Worm (Caenorhabditis elegans): Measurements from ENCODE around the gene gpch-1.

The gpch-1 gene

DNA sequence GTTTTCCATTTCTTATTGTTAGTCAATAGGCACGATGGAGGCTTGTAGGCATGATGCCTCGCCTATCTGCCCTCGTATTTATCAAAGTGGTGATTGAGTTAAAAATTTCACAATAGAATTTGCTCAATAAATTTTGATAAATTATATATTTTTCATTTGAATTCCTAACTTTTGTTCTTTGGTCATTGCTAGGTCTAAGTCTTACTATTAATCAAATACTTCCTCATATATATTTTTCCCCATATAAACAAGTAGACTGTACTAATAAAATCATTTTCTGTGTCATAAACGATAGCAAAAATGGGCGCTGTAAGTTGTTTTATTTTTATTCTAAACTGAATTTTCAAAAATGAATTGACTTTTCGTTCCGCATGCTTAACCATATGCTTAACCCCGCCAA lies 23.9 kb upstream of the gpch-1 start, which contains the start of gene pals-28:
Gene pals-28, plus strand, starts transcription at position 301 of the 400 bp plus-strand sequence.
- TF ChIP-seq lsy-2 (tag; optimal IDR thresholded peaks at IDR 0.05) (no peak), snpc-4 (tag; optimal IDR thresholded peaks at IDR 0.05) (no peak), unc-39 (tag; optimal IDR thresholded peaks at IDR 0.05) (no peak), mab-5 (tag; optimal IDR thresholded peaks at IDR 0.05) (no peak), cnd-1 (tag; optimal IDR thresholded peaks at IDR 0.05) (no peak), nhr-2 (tag; optimal IDR thresholded peaks at IDR 0.05) (no peak), ztf-11 (tag; optimal IDR thresholded peaks at IDR 0.05) (no peak), sptf-1 (tag; optimal IDR thresholded peaks at IDR 0.05) (no peak), ham-2 (GFP tag; optimal IDR thresholded peaks at IDR 0.05) (no peak), blmp-1 (tag; optimal IDR thresholded peaks at IDR 0.05) (no peak), nhr-28 (tag; optimal IDR thresholded peaks at IDR 0.05) (no peak)

DNA sequence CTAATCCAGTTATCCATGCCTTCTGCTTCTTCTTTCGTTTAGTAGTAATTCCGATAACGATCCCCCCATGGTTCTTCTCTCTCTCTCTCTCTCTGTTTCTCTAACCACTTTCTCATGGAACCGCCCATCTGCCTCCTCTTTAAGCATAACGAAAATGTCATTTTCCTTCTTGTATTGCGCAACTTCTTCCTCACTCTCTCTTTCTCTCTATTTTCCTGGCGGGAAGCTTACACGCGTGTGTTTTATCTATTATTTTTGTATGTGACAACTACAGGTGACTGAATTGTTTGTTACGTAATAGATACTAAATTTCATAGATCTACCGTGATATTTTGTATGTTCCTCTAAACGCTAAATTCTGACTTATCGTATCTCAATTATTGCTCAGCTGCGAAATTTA lies 17.9 kb upstream of the gpch-1 start:
- TF ChIP-seq elt-3 (tag; optimal IDR thresholded peaks at IDR 0.05) (no peak), zip-8 (tag; optimal IDR thresholded peaks at IDR 0.05) (peak; percentile 95)

DNA sequence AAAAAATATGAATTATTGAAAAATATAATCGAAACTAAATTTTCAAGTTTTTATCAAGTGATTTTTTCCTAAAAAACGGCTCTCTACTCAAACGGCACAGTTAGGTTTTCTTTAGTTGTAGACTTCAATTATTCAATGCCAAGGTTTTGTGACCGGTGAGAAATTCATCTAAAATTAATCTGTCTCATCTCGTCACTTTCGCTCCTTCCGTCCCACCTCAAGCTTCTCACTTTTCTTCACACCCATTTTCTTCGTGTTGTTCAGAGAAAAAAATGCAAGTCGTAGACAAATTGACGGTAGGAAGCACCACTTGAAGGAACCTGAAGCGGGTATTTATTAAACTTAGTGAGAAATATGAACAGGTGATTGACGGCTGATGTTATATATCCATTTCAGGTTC lies 17.0 kb upstream of the gpch-1 start:
- TF ChIP-seq lsy-2 (tag; optimal IDR thresholded peaks at IDR 0.05) (no peak), cnd-1 (tag; optimal IDR thresholded peaks at IDR 0.05) (no peak), drap-1 (GFP tag; optimal IDR thresholded peaks at IDR 0.05) (no peak), nhr-12 (tag; optimal IDR thresholded peaks at IDR 0.05) (no peak), unc-62 (GFP tag; optimal IDR thresholded peaks at IDR 0.05) (no peak), pha-4 (tag; optimal IDR thresholded peaks at IDR 0.05) (no peak), zip-8 (tag; optimal IDR thresholded peaks at IDR 0.05) (no peak), nhr-237 (tag; optimal IDR thresholded peaks at IDR 0.05) (no peak), tbx-8 (GFP tag; optimal IDR thresholded peaks at IDR 0.05) (no peak), flh-1 (GFP tag; optimal IDR thresholded peaks at IDR 0.05) (no peak), elt-1 (tag; optimal IDR thresholded peaks at IDR 0.05; ENCODE audit: borderline replicate concordance, insufficient read depth) (no peak), M03D4.4 (tag; optimal IDR thresholded peaks at IDR 0.05) (no peak), sem-2 (GFP tag; optimal IDR thresholded peaks at IDR 0.05) (no peak), unc-39 (tag; optimal IDR thresholded peaks at IDR 0.05) (no peak), hlh-1 (tag; optimal IDR thresholded peaks at IDR 0.05) (no peak), mab-5 (tag; optimal IDR thresholded peaks at IDR 0.05) (no peak), lin-13 (tag; optimal IDR thresholded peaks at IDR 0.05) (no peak), sptf-1 (tag; optimal IDR thresholded peaks at IDR 0.05) (no peak), ztf-11 (tag; optimal IDR thresholded peaks at IDR 0.05) (no peak), nhr-76 (tag; optimal IDR thresholded peaks at IDR 0.05) (no peak)

DNA sequence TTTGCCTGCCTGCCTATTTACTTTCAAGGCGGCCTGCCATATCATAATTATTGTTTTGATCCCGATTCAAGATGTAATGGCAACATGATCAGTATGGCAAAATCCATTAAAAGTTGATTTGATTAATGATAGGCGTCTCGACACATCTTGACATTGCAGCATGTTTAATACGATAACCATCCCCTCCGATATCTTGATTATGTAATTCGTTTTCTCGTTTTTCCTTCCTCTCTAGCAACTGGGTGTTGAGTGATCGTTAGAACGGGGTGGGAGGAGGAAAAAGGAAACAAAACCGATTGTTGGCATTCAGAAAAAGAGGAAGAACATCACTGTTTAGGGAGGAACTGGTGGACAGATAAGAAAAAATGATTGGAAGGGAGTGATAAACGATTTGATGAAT lies 16.4 kb upstream of the gpch-1 start:
- TF ChIP-seq elt-1 (tag; optimal IDR thresholded peaks at IDR 0.05; ENCODE audit: borderline replicate concordance, insufficient read depth): peak; percentile 63
- no peak for TF ChIP-seq bed-3 (GFP tag; optimal IDR thresholded peaks at IDR 0.05)

- TF ChIP-seq ham-2 (GFP tag; optimal IDR thresholded peaks at IDR 0.05) (no peak), mab-5 (tag; optimal IDR thresholded peaks at IDR 0.05) (no peak), lin-32 (GFP tag; optimal IDR thresholded peaks at IDR 0.05) (no peak), cnd-1 (tag; optimal IDR thresholded peaks at IDR 0.05) (no peak), lsy-2 (tag; optimal IDR thresholded peaks at IDR 0.05) (no peak), mls-2 (tag; optimal IDR thresholded peaks at IDR 0.05) (no peak), bed-3 (GFP tag; optimal IDR thresholded peaks at IDR 0.05) (no peak), drap-1 (GFP tag; optimal IDR thresholded peaks at IDR 0.05) (no peak), nhr-76 (tag; optimal IDR thresholded peaks at IDR 0.05) (no peak), nhr-237 (tag; optimal IDR thresholded peaks at IDR 0.05) (no peak), pha-4 (tag; optimal IDR thresholded peaks at IDR 0.05) (no peak), elt-1 (tag; optimal IDR thresholded peaks at IDR 0.05; ENCODE audit: borderline replicate concordance, insufficient read depth) (no peak)
Observed at ce11 chrIII:4394496-4394895, 13.9 kb upstream of the gpch-1 start, which contains the start of gene R07E5.4. Gene R07E5.4 (plus strand): TSS chrIII:4394796.

ce11 chrIII:4395857-4396256 lies 12.5 kb upstream of the gpch-1 start:
- no peak for TF ChIP-seq nhr-28 (tag; optimal IDR thresholded peaks at IDR 0.05)
- TF ChIP-seq unc-120 (tag; optimal IDR thresholded peaks at IDR 0.05; ENCODE audit: poor library complexity, severe bottlenecking): no peak
